Fruit fly (Drosophila melanogaster): ENCODE measurements around the gene CG6067.

CG6067 gene

dm6 chrX:5917310-5917988, 38.0 kb upstream of the CG6067 start:
- TF ChIP-seq Hr78 (GFP tag; optimal IDR thresholded peaks at IDR 0.05) (no peak), Myc (optimal IDR thresholded peaks at IDR 0.05) (no peak), brk (GFP tag; optimal IDR thresholded peaks at IDR 0.05) (peak; percentile 14), fru (GFP tag; optimal IDR thresholded peaks at IDR 0.05) (no peak), N (GFP tag; optimal IDR thresholded peaks at IDR 0.05) (no peak), CrebA (GFP tag; optimal IDR thresholded peaks at IDR 0.05; ENCODE audit: borderline replicate concordance) (no peak), h (GFP tag; optimal IDR thresholded peaks at IDR 0.05) (no peak), woc (GFP tag; optimal IDR thresholded peaks at IDR 0.05) (no peak), Hr83 (GFP tag; optimal IDR thresholded peaks at IDR 0.05; ENCODE audit: poor library complexity, severe bottlenecking) (no peak), Sp1 (GFP tag; optimal IDR thresholded peaks at IDR 0.05) (peak; percentile 23), pan (optimal IDR thresholded peaks at IDR 0.05) (no peak), Vsx2 (GFP tag; optimal IDR thresholded peaks at IDR 0.05; ENCODE audit: partially characterized antibody) (no peak), CG32264 (GFP tag; optimal IDR thresholded peaks at IDR 0.05) (no peak), ey (GFP tag; optimal IDR thresholded peaks at IDR 0.05) (no peak), psq (GFP tag; optimal IDR thresholded peaks at IDR 0.05) (peak; percentile 70), Rel (GFP tag; optimal IDR thresholded peaks at IDR 0.05) (no peak), Rel (tag; optimal IDR thresholded peaks at IDR 0.05) (no peak)

dm6 chrX:5918499-5919126, 36.8 kb upstream of the CG6067 start:
- peak; percentile 99 for TF ChIP-seq Hnf4 (GFP tag; optimal IDR thresholded peaks at IDR 0.05)
- TF ChIP-seq fru (GFP tag; optimal IDR thresholded peaks at IDR 0.05), result peak; percentile 100
- peak; percentile 98 for TF ChIP-seq tai (GFP tag; optimal IDR thresholded peaks at IDR 0.05)
- no peak for TF ChIP-seq Myc (optimal IDR thresholded peaks at IDR 0.05)
- TF ChIP-seq Mio (GFP tag; optimal IDR thresholded peaks at IDR 0.05), result peak; percentile 92
- TF ChIP-seq dl (GFP tag; optimal IDR thresholded peaks at IDR 0.05; ENCODE audit: insufficient read depth in 1 of 2, partially characterized antibody in 2 of 2), result no peak
- peak; percentile 100 for TF ChIP-seq ey (GFP tag; optimal IDR thresholded peaks at IDR 0.05)
- TF ChIP-seq CrebA (GFP tag; optimal IDR thresholded peaks at IDR 0.05; ENCODE audit: borderline replicate concordance), result no peak
- TF ChIP-seq rgr (GFP tag; optimal IDR thresholded peaks at IDR 0.05), result peak; percentile 100
- peak; percentile 54 for TF ChIP-seq Dif (GFP tag; optimal IDR thresholded peaks at IDR 0.05; ENCODE audit: partially characterized antibody)
- peak; percentile 98 for TF ChIP-seq sage (GFP tag; optimal IDR thresholded peaks at IDR 0.05)
- TF ChIP-seq N (GFP tag; optimal IDR thresholded peaks at IDR 0.05), result peak; percentile 23
- peak; percentile 99 for TF ChIP-seq Sp1 (GFP tag; optimal IDR thresholded peaks at IDR 0.05)
- peak; percentile 99 for TF ChIP-seq woc (GFP tag; optimal IDR thresholded peaks at IDR 0.05)
- TF ChIP-seq Hr83 (GFP tag; optimal IDR thresholded peaks at IDR 0.05; ENCODE audit: poor library complexity, severe bottlenecking), result peak; percentile 95
- TF ChIP-seq Dfd (GFP tag; optimal IDR thresholded peaks at IDR 0.05), result peak; percentile 87
- TF ChIP-seq dmrt93B (GFP tag; optimal IDR thresholded peaks at IDR 0.05), result peak; percentile 99
- peak; percentile 98 for TF ChIP-seq GATAd (GFP tag; optimal IDR thresholded peaks at IDR 0.05)
- TF ChIP-seq Hr78 (GFP tag; optimal IDR thresholded peaks at IDR 0.05), result no peak
- peak; percentile 100 for TF ChIP-seq psq (GFP tag; optimal IDR thresholded peaks at IDR 0.05)
- TF ChIP-seq Abd-B (GFP tag; optimal IDR thresholded peaks at IDR 0.05), result no peak
- TF ChIP-seq CG9705 (GFP tag; optimal IDR thresholded peaks at IDR 0.05), result peak; percentile 99
- peak; percentile 100 for TF ChIP-seq HLH106 (tag; optimal IDR thresholded peaks at IDR 0.05)
- peak; percentile 95 for TF ChIP-seq brk (GFP tag; optimal IDR thresholded peaks at IDR 0.05)
- peak; percentile 92 to 100 for TF ChIP-seq foxo (GFP tag; optimal IDR thresholded peaks at IDR 0.05)
- peak; percentile 93 for TF ChIP-seq Rel (GFP tag; optimal IDR thresholded peaks at IDR 0.05)
- peak; percentile 95 for TF ChIP-seq Rel (tag; optimal IDR thresholded peaks at IDR 0.05)
- peak; percentile 87 for TF ChIP-seq jim (GFP tag; optimal IDR thresholded peaks at IDR 0.05)
- TF ChIP-seq br (GFP tag; optimal IDR thresholded peaks at IDR 0.05), result peak; percentile 99
- TF ChIP-seq Vsx2 (GFP tag; optimal IDR thresholded peaks at IDR 0.05; ENCODE audit: partially characterized antibody), result peak; percentile 70
- TF ChIP-seq sv (GFP tag; optimal IDR thresholded peaks at IDR 0.05), result peak; percentile 98
- TF ChIP-seq CG32264 (GFP tag; optimal IDR thresholded peaks at IDR 0.05), result peak; percentile 97
- TF ChIP-seq usp (GFP tag; optimal IDR thresholded peaks at IDR 0.05), result no peak
- no peak for TF ChIP-seq lola (GFP tag; optimal IDR thresholded peaks at IDR 0.05)
- TF ChIP-seq Jra (GFP tag; optimal IDR thresholded peaks at IDR 0.05), result peak; percentile 98
- peak; percentile 99 for TF ChIP-seq OdsH (GFP tag; optimal IDR thresholded peaks at IDR 0.05)
- peak; percentile 95 for TF ChIP-seq dsf (GFP tag; optimal IDR thresholded peaks at IDR 0.05; ENCODE audit: borderline replicate concordance)
- peak; percentile 100 for TF ChIP-seq h (GFP tag; optimal IDR thresholded peaks at IDR 0.05)
- TF ChIP-seq pan (optimal IDR thresholded peaks at IDR 0.05), result no peak
